Worm (Caenorhabditis elegans) whole organism, L1 larva: ENCODE data around the gene F20C5.5.
A peak's percentile ranks its signal among the peaks of the same experiment; 100 is the strongest.

Experiments used
- Y116A8C.19 ChIP-seq: sonication (generic microtip); optimal IDR thresholded peaks from 2 replicates; lab custom pipeline; 2016; ENCODE audit warnings: missing compliant biosample characterization, missing genetic modification characterization, borderline replicate concordance
- aly-2 ChIP-seq: fragments of 150-350 bp; optimal IDR thresholded peaks from 2 replicates; lab custom pipeline; 2014; ENCODE audit warnings: missing biosample characterization, missing genetic modification characterization
- blmp-1 ChIP-seq: fragments of 150-350 bp; optimal IDR thresholded peaks from 2 replicates; lab custom pipeline; 2014; ENCODE audit warnings: missing biosample characterization, missing genetic modification characterization
- ceh-82 ChIP-seq, 3 experiments: fragments of 150-350 bp in 1 of 3; sonication (generic microtip) in 2 of 3; optimal IDR thresholded peaks; 2 replicates each; lab custom pipeline; 2014 to 2017; ENCODE audit warnings: missing biosample characterization in 3 of 3, missing genetic modification characterization in 3 of 3
- ces-1 ChIP-seq: fragments of 150-350 bp; optimal IDR thresholded peaks from 2 replicates; lab custom pipeline; 2014; ENCODE audit warnings: missing biosample characterization, missing genetic modification reagents, missing genetic modification characterization
- dpl-1 ChIP-seq, 3 experiments: fragments of 150-350 bp in 2 of 3; sonication (generic microtip) in 1 of 3; optimal IDR thresholded peaks; 2 replicates each; lab custom pipeline; 2014 to 2017; ENCODE audit warnings: missing biosample characterization in 3 of 3, missing genetic modification characterization in 3 of 3, missing genetic modification reagents in 3 of 3
- efl-1 ChIP-seq, 4 experiments: fragments of 150-350 bp; optimal IDR thresholded peaks in 3 of 4; peaks in 1 of 4; 1 replicate in 1 of 4; 2 replicates in 3 of 4; lab custom pipeline; 2014; ENCODE audit warnings: missing biosample characterization in 2 of 4, missing genetic modification characterization in 2 of 4, missing genetic modification reagents in 2 of 4
- elt-3 ChIP-seq, 6 experiments: fragments of 150-350 bp in 1 of 6; sonication (generic microtip); optimal IDR thresholded peaks; 2 replicates each; lab custom pipeline; 2017 to 2018; ENCODE audit warnings: missing biosample characterization in 6 of 6, missing genetic modification characterization in 6 of 6, inconsistent platforms in 1 of 6
- fkh-10 ChIP-seq: sonication (generic microtip); optimal IDR thresholded peaks from 2 replicates; lab custom pipeline; 2017; ENCODE audit warnings: missing biosample characterization, missing genetic modification reagents, missing genetic modification characterization
- fkh-4 ChIP-seq: sonication (generic microtip); optimal IDR thresholded peaks from 2 replicates; lab custom pipeline; 2016; ENCODE audit warnings: missing compliant biosample characterization, missing genetic modification characterization, borderline replicate concordance
- fkh-8 ChIP-seq: sonication (generic microtip); optimal IDR thresholded peaks from 2 replicates; lab custom pipeline; 2016; ENCODE audit warnings: mild to moderate bottlenecking, missing genetic modification characterization, missing compliant biosample characterization
- lin-14 ChIP-seq: fragments of 200-800 bp; sonication (Bioruptor generic); optimal IDR thresholded peaks from 2 replicates; lab custom pipeline; 2018; ENCODE audit warnings: mild to moderate bottlenecking, missing genetic modification characterization, moderate library complexity, missing compliant biosample characterization
- lin-35 ChIP-seq, 2 experiments: fragments of 150-350 bp; optimal IDR thresholded peaks; 2 replicates each; lab custom pipeline; 2014; ENCODE audit warnings: missing biosample characterization in 2 of 2, missing genetic modification characterization in 2 of 2, missing genetic modification reagents in 2 of 2
- lin-39 ChIP-seq: fragments of 150-350 bp; optimal IDR thresholded peaks from 2 replicates; lab custom pipeline; 2014; ENCODE audit warnings: missing biosample characterization, missing genetic modification reagents, missing genetic modification characterization
- lir-3 ChIP-seq: sonication (generic microtip); optimal IDR thresholded peaks from 2 replicates; lab custom pipeline; 2016; ENCODE audit warnings: mild to moderate bottlenecking, missing genetic modification characterization, moderate library complexity, missing compliant biosample characterization; ENCODE audit not compliant: poor library complexity
- lsy-2 ChIP-seq, 2 experiments: fragments of 150-350 bp; optimal IDR thresholded peaks; 2 replicates each; lab custom pipeline; 2014; ENCODE audit warnings: missing biosample characterization in 2 of 2, missing genetic modification characterization in 2 of 2
- nhr-19 ChIP-seq: fragments of 200-800 bp; sonication (Bioruptor generic); conservative IDR thresholded peaks from 2 replicates; pipeline ENCODE4 v1.3.6; 2022; ENCODE audit warnings: missing genetic modification characterization, missing compliant biosample characterization
- nhr-20 ChIP-seq: sonication (generic microtip); optimal IDR thresholded peaks from 2 replicates; lab custom pipeline; 2016; ENCODE audit warnings: mild to moderate bottlenecking, missing genetic modification characterization, missing compliant biosample characterization
- nhr-237 ChIP-seq: fragments of 150-350 bp; optimal IDR thresholded peaks from 2 replicates; lab custom pipeline; 2014; ENCODE audit warnings: missing biosample characterization, missing genetic modification characterization
- nhr-28 ChIP-seq: fragments of 150-350 bp; optimal IDR thresholded peaks from 2 replicates; lab custom pipeline; 2014; ENCODE audit warnings: missing biosample characterization, missing genetic modification characterization
- nhr-71 ChIP-seq: sonication (generic microtip); optimal IDR thresholded peaks from 2 replicates; lab custom pipeline; 2016; ENCODE audit warnings: mild to moderate bottlenecking, missing genetic modification characterization, moderate library complexity, missing compliant biosample characterization
- nhr-77 ChIP-seq: fragments of 150-350 bp; optimal IDR thresholded peaks from 2 replicates; lab custom pipeline; 2014; ENCODE audit warnings: missing biosample characterization, missing genetic modification characterization
- nhr-85 ChIP-seq: sonication (generic microtip); peaks from one replicate; lab custom pipeline; 2016; ENCODE audit warnings: missing genetic modification characterization, inconsistent platforms, missing compliant biosample characterization
- nhr-90 ChIP-seq: sonication (generic microtip); optimal IDR thresholded peaks from 2 replicates; lab custom pipeline; 2016; ENCODE audit warnings: mild to moderate bottlenecking, missing genetic modification characterization, missing compliant biosample characterization; ENCODE audit not compliant: poor library complexity
- pag-3 ChIP-seq: sonication (generic microtip); optimal IDR thresholded peaks from 2 replicates; lab custom pipeline; 2017; ENCODE audit warnings: missing genetic modification characterization, mild to moderate bottlenecking, missing compliant biosample characterization, antibody characterized with exemption, borderline replicate concordance; ENCODE audit not compliant: insufficient read depth
- rnt-1 ChIP-seq: sonication (generic microtip); optimal IDR thresholded peaks from 2 replicates; lab custom pipeline; 2016; ENCODE audit warnings: mild to moderate bottlenecking, missing genetic modification characterization, moderate library complexity, missing compliant biosample characterization
- snpc-4 ChIP-seq: fragments of 150-350 bp; optimal IDR thresholded peaks from 2 replicates; lab custom pipeline; 2014; ENCODE audit warnings: missing biosample characterization, missing genetic modification characterization
- snu-23 ChIP-seq: sonication (generic microtip); optimal IDR thresholded peaks from 2 replicates; lab custom pipeline; 2016; ENCODE audit warnings: missing genetic modification characterization, missing compliant biosample characterization
- sox-4 ChIP-seq: sonication (generic microtip); optimal IDR thresholded peaks from 2 replicates; lab custom pipeline; 2016; ENCODE audit warnings: missing genetic modification characterization, missing compliant biosample characterization
- unc-130 ChIP-seq: fragments of 150-350 bp; optimal IDR thresholded peaks from 2 replicates; lab custom pipeline; 2017; ENCODE audit warnings: missing biosample characterization, missing genetic modification characterization, inconsistent platforms
- unc-30 ChIP-seq: sonication (generic microtip); optimal IDR thresholded peaks from 2 replicates; lab custom pipeline; 2017; ENCODE audit warnings: missing biosample characterization, missing genetic modification characterization
- unc-86 ChIP-seq: sonication (generic microtip); optimal IDR thresholded peaks from 2 replicates; lab custom pipeline; 2016; ENCODE audit warnings: missing genetic modification characterization, missing compliant biosample characterization
- ztf-11 ChIP-seq, 2 experiments: sonication (generic microtip); optimal IDR thresholded peaks; 2 replicates each; lab custom pipeline; 2016 to 2017; ENCODE audit warnings: missing genetic modification characterization in 2 of 2, missing biosample characterization in 1 of 2, missing compliant biosample characterization in 1 of 2
- ztf-4 ChIP-seq: fragments of 150-350 bp; optimal IDR thresholded peaks from 2 replicates; lab custom pipeline; 2014; ENCODE audit warnings: missing biosample characterization, missing genetic modification characterization

Gene F20C5.5

DNA sequence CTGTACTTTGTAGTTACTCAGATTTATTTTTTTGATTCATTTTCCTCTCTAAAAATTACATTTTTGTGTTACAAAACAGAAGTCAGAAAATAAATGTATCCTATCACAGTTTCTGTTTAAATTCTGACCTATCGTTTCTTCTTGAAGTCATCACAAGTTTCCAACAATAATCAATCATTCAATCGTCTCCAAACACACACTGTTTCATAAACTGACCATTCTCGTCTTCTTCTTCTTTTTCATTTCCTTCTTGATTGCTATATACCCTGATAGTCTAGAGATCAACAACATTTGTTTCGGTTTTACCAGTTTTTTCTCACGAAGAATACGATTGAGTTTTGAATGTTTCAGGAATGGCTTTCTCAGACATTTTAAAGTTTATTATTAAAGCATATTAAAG, 45.7 kb upstream of the F20C5.5 start:
- TF ChIP-seq nhr-90 (tag; lab: Kevin White, UChicago) (peak; percentile 13), unc-130 (tag; lab: Kevin White, UChicago) (no peak), lin-14 (GFP tag; lab: Kevin White, UChicago) (peak; percentile 64), nhr-28 (tag; lab: Kevin White, UChicago) (no peak), Y116A8C.19 (tag; lab: Kevin White, UChicago) (no peak), nhr-20 (peak; percentile 59), lsy-2 (tag; optimal IDR thresholded peaks at IDR 0.05; lab: Kevin White, UChicago) (peak in 1 of 2 experiments; percentile 31), snu-23 (GFP tag; lab: Kevin White, UChicago) (peak; percentile 51), ztf-4 (tag; lab: Kevin White, UChicago) (no peak), blmp-1 (tag; lab: Kevin White, UChicago) (peak; percentile 63), elt-3 (tag; optimal IDR thresholded peaks at IDR 0.05; lab: Kevin White, UChicago) (peak in 4 of 6 experiments; percentile 17 to 84 (median 32)), unc-30 (tag; lab: Kevin White, UChicago) (no peak), sox-4 (tag; lab: Kevin White, UChicago) (no peak), nhr-71 (peak; percentile 41), nhr-85 (tag; lab: Kevin White, UChicago) (peak; percentile 84), nhr-237 (tag; lab: Kevin White, UChicago) (no peak), lin-35 (GFP tag; optimal IDR thresholded peaks at IDR 0.05; lab: Kevin White, UChicago) (peak in 1 of 2 experiments; percentile 18)

DNA sequence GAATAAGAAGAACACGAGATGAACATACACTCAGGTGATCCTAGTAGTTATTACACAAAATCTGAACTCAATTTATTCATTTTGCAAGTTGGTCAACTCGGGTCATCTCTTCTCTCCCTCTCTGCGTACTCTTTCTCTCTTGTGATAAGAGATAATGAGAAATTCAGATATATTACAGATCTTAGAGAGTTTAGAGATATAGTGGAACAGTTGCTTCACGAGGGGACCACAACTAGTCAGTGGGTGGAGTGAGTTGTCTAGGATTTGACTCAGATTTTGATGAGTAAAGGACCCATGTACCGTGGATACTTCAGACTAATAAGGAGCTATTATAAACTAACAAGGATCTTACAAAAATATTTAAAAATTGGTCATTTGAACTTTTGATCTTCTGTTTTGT, 44.2 kb upstream of the F20C5.5 start, which contains the start of gene exc-5:
TSS of gene exc-5 (minus strand) at position 57 of the 400 bp plus-strand sequence.
- TF ChIP-seq rnt-1 (tag; lab: Kevin White, UChicago) (peak; percentile 56), lsy-2 (tag; optimal IDR thresholded peaks at IDR 0.05; lab: Kevin White, UChicago) (peak; percentile 0 to 57), lin-14 (GFP tag; lab: Kevin White, UChicago) (peak; percentile 60), blmp-1 (tag; lab: Kevin White, UChicago) (no peak), unc-86 (tag; lab: Kevin White, UChicago) (no peak), nhr-71 (peak; percentile 66), lin-39 (peak; percentile 16), snu-23 (GFP tag; lab: Kevin White, UChicago) (peak; percentile 12), pag-3 (tag; lab: Kevin White, UChicago) (no peak), nhr-19 (peak; percentile 42), lir-3 (tag; lab: Kevin White, UChicago) (peak; percentile 27), efl-1 (optimal IDR thresholded peaks at IDR 0.05; lab: Kevin White, UChicago) (peak; percentile 15 to 18), efl-1 (GFP tag; optimal IDR thresholded peaks at IDR 0.05 in 1 of 2; lab: Kevin White, UChicago) (peak in 1 of 2 experiments; percentile 52)

DNA sequence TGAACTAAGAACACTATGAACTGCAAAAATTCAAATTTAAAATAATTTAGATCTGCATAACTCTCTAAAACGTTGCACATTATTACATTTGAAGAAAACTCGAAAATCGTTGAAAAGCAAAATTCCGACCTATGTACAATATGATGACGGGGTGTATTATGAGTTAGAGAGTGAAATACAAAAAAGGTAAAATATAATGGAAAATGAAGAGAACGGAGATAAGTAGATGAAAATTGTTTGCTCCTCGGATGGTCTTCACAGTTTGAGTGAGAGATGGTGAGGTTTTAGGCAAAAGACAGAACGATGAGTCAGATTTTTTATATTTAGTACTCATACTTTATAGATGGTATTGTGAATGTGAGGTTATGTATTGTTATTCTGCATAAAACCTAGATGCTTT, 37.9 kb upstream of the F20C5.5 start:
- no peak for TF ChIP-seq nhr-90 (tag; lab: Kevin White, UChicago)
- peak; percentile 4 for TF ChIP-seq nhr-77

DNA sequence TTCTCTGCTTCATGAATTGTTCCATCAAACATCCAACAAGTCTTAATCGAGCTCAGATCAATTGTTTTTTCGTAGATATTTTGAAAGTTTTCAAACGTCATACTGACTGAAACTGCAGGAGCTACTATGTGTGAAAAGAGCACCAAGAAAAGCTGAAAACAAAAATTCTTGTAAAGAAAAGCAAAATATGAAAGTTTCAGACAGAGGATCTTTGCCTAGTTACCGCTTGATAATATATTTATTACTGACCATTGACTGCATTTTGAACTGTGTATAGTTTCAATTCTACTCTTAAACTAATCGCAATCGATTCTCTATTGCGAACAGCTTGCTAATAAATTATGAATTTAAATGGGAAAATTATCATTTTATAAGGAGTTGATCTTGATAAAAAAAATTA, 28.8 kb upstream of the F20C5.5 start, which contains the start of gene clec-182:
TSS of gene clec-182 (minus strand) at position 101 of the 400 bp plus-strand sequence.
- no peak for TF ChIP-seq ztf-11 (tag; optimal IDR thresholded peaks at IDR 0.05; lab: Kevin White, UChicago)
- TF ChIP-seq dpl-1 (GFP tag; optimal IDR thresholded peaks at IDR 0.05; lab: Kevin White, UChicago) = no peak
- TF ChIP-seq fkh-8 (tag; lab: Kevin White, UChicago) = no peak
- no peak for TF ChIP-seq lin-39
- TF ChIP-seq nhr-20 = no peak
- TF ChIP-seq aly-2 (tag; lab: Kevin White, UChicago) = no peak
- TF ChIP-seq snpc-4 = no peak

DNA sequence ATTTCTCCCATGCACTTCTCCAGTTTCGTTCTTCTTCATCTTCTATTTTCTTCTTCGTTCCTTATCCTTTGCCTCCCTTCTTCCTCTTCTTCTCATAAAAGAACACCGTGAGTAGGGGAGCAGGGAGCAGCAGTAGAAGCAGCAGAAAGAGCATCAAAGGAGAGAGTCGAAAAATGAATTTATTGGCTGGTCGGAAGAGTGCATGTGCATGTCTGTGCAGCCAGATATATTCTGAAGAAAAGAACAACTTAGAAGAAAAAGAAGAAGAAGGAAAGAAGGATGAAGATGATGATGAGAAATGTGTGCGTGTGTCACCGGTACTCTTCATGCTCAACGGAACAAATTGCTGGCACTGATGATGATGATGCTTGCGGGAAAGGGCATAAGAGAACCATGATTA, 26.8 kb upstream of the F20C5.5 start:
- TF ChIP-seq fkh-10 (GFP tag; lab: Kevin White, UChicago) (peak; percentile 39), lin-14 (GFP tag; lab: Kevin White, UChicago) (peak; percentile 62), ces-1 (GFP tag; lab: Kevin White, UChicago) (no peak), fkh-4 (no peak), nhr-77 (no peak), ceh-82 (tag; optimal IDR thresholded peaks at IDR 0.05; lab: Kevin White, UChicago) (peak in 1 of 3 experiments; percentile 9)
